Worm (Caenorhabditis elegans) whole organism, L4/young adult: Measurements from ENCODE around the gene crh-2.

Source experiments
- W03F9.2 ChIP-seq: fragments of 150-350 bp; optimal IDR thresholded peaks from 2 replicates; lab custom pipeline; 2014; ENCODE audit warnings: missing biosample characterization, missing genetic modification characterization
- dao-5 ChIP-seq: sonication (generic microtip); optimal IDR thresholded peaks from 2 replicates; lab custom pipeline; 2016; ENCODE audit warnings: missing genotype, missing genetic modification characterization, moderate library complexity, missing compliant biosample characterization
- him-1 ChIP-seq: sonication (generic microtip); optimal IDR thresholded peaks from 2 replicates; lab custom pipeline; 2016; ENCODE audit warnings: missing genotype, missing genetic modification reagents, missing genetic modification characterization, missing compliant biosample characterization

The crh-2 gene

DNA sequence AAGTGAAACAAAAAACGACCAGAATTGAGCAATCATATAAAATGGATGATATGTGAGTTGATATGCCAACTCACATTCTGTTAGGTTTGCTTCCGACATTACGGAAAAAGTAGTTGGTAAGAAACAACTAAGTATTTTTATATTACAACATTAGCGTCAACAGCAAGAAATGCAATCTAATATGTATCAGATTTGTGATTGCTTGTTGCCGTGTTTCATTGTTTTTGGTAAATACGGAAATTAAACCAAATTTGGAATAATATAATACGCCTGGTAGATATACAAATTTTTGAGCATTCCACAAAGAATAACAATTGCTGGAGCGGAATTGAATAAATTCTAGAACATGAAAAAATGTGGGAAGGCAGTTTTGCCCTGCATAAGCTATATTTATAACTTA, 32.8 kb downstream of the crh-2 start, which contains the start of gene srb-12:
Gene srb-12, minus strand, starts transcription at position 101 of the 400 bp plus-strand sequence.
- no peak for TF ChIP-seq dao-5 (tag; lab: Kevin White, UChicago)
- no peak for TF ChIP-seq him-1 (tag; lab: Kevin White, UChicago)
- no peak for TF ChIP-seq W03F9.2

DNA sequence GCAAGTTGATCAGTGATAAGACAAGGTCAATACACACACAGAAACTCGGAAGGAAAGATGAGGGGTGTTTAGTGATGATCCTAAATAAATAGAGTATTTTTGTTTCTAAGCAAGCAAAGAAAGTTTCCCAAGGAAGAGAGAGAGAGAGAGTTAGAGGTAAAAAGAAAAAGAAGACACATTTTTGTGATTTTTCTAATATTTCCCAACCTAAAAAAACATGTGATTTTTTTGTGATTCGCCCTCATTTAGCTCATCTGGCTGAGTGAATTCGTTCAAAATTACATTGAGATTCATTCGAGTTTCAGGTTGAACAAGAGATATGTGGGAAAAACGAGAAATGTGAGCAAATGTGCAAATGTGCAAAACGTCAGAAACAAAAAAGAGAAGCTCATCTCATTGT, 36.5 kb downstream of the crh-2 start, which contains the start of gene srb-16:
Gene srb-16, minus strand, starts transcription at position 101 of the 400 bp plus-strand sequence.
- no peak for TF ChIP-seq dao-5 (tag; lab: Kevin White, UChicago)
- TF ChIP-seq him-1 (tag; lab: Kevin White, UChicago) = no peak
- no peak for TF ChIP-seq W03F9.2

ce11 chrII:5148349-5148748, 39.0 kb downstream of the crh-2 start, which contains the start of gene F58A6.5:
TSS of gene F58A6.5 (minus strand) at chrII:5148449.
- no peak for TF ChIP-seq W03F9.2
- no peak for TF ChIP-seq him-1 (tag; lab: Kevin White, UChicago)
- TF ChIP-seq dao-5 (tag; lab: Kevin White, UChicago) = no peak

DNA sequence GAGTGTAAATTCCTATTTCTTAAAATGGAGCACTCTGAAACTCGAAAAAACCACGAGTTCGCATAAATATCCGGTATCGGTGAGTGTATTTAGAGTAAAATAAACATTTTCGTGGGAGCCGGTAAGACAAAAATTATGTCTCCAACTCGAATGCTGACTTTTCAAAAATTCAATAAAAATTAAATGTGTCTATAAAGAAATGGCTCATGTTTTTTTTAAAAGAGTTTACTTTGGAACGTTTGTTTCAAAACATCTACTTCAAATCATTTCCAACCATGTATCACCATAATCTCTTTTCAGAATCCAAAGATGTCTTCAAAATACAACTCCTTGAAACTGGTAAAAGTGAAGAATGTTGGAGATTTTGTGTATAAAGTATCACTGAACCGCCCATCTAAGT, 44.8 kb downstream of the crh-2 start, which contains the start of gene F58A6.1:
Gene F58A6.1, plus strand, starts transcription at position 301 of the 400 bp plus-strand sequence.
- TF ChIP-seq W03F9.2 (no peak), him-1 (tag; lab: Kevin White, UChicago) (no peak), dao-5 (tag; lab: Kevin White, UChicago) (no peak)

- TF ChIP-seq him-1 (tag; lab: Kevin White, UChicago) = no peak
- peak; percentile 9 for TF ChIP-seq W03F9.2
- TF ChIP-seq dao-5 (tag; lab: Kevin White, UChicago) = no peak
Observed at ce11 chrII:5141945-5142514, 45.3 kb downstream of the crh-2 start, which contains the start of gene nas-29. TSS of gene nas-29 (minus strand) at chrII:5142036.

- TF ChIP-seq dao-5 (tag; lab: Kevin White, UChicago) (no peak), him-1 (tag; lab: Kevin White, UChicago) (no peak), W03F9.2 (no peak)
Observed at ce11 chrII:5136296-5136767, 51.0 kb downstream of the crh-2 start, which contains the start of gene F58A6.2. TSS of gene F58A6.2 (plus strand) at chrII:5136717.

- TF ChIP-seq him-1 (tag; lab: Kevin White, UChicago) (no peak), W03F9.2 (no peak), dao-5 (tag; lab: Kevin White, UChicago) (no peak)
Observed at ce11 chrII:5131800-5132199, 55.6 kb downstream of the crh-2 start.

ce11 chrII:5130081-5130480, 57.3 kb downstream of the crh-2 start, which contains the start of gene lgc-56:
TSS of gene lgc-56 (plus strand) at chrII:5130381.
- no peak for TF ChIP-seq him-1 (tag; lab: Kevin White, UChicago)
- TF ChIP-seq dao-5 (tag; lab: Kevin White, UChicago) = no peak
- no peak for TF ChIP-seq W03F9.2
